Fruit fly (Drosophila melanogaster) whole organism, embryonic: Measurements from ENCODE around the gene MESK4.

Experiments
- Atf6 ChIP-seq: fragments of 200-800 bp; sonication (Bioruptor generic); IDR thresholded peaks from 2 replicates; pipeline ENCODE4 v1.3.6; 2022; ENCODE audit warnings: missing biosample characterization, missing genetic modification characterization
- CG10274 ChIP-seq: fragments of 200-800 bp; sonication (Bioruptor generic); optimal IDR thresholded peaks from 3 replicates; lab custom pipeline; 2017; ENCODE audit warnings: missing biosample characterization, mild to moderate bottlenecking, missing genetic modification characterization
- CG10565 ChIP-seq: fragments of 200-800 bp; sonication (Bioruptor generic); optimal IDR thresholded peaks from 3 replicates; lab custom pipeline; 2016; ENCODE audit warnings: missing biosample characterization, mild to moderate bottlenecking, missing genetic modification characterization
- CG11247 ChIP-seq: fragments of 200-800 bp; sonication (Bioruptor generic); IDR thresholded peaks from 2 replicates; pipeline ENCODE4 v1.3.6; 2022; ENCODE audit warnings: missing biosample characterization, missing genetic modification characterization
- CG11398 ChIP-seq: fragments of 200-800 bp; sonication (Bioruptor generic); optimal IDR thresholded peaks from 2 replicates; lab custom pipeline; 2016; ENCODE audit warnings: missing biosample characterization, missing genetic modification characterization
- CG11560 ChIP-seq: fragments of 200-800 bp; sonication (Bioruptor generic); IDR thresholded peaks from 3 replicates; pipeline ENCODE4 v1.3.6; 2022; ENCODE audit warnings: missing biosample characterization, missing genetic modification characterization
- CG13775 ChIP-seq: fragments of 200-800 bp; sonication (Bioruptor generic); optimal IDR thresholded peaks from 3 replicates; lab custom pipeline; 2017; ENCODE audit warnings: missing biosample characterization, mild to moderate bottlenecking, missing genetic modification characterization
- CG13894 ChIP-seq: fragments of 200-800 bp; sonication (Bioruptor generic); optimal IDR thresholded peaks from 3 replicates; lab custom pipeline; 2018; ENCODE audit warnings: missing biosample characterization, mild to moderate bottlenecking, missing genetic modification characterization, moderate library complexity
- CG14965 ChIP-seq: fragments of 200-800 bp; sonication (Bioruptor generic); optimal IDR thresholded peaks from 2 replicates; lab custom pipeline; 2016; ENCODE audit warnings: missing biosample characterization, missing genetic modification characterization, borderline replicate concordance
- CG1603 ChIP-seq: fragments of 200-800 bp; sonication (Bioruptor generic); optimal IDR thresholded peaks from 2 replicates; lab custom pipeline; 2019; ENCODE audit warnings: missing biosample characterization, mild to moderate bottlenecking, missing genetic modification characterization, moderate library complexity
- CG16863 ChIP-seq: fragments of 200-800 bp; sonication (Bioruptor generic); optimal IDR thresholded peaks from 3 replicates; lab custom pipeline; 2016; ENCODE audit warnings: missing biosample characterization, missing genetic modification characterization
- CG17385 ChIP-seq: fragments of 200-800 bp; sonication (Bioruptor generic); optimal IDR thresholded peaks from 3 replicates; lab custom pipeline; 2018; ENCODE audit warnings: missing biosample characterization, mild to moderate bottlenecking, missing genetic modification characterization
- CG2199 ChIP-seq: fragments of 200-800 bp; sonication (Bioruptor generic); IDR thresholded peaks from 3 replicates; pipeline ENCODE4 v1.3.6; 2022; ENCODE audit warnings: missing biosample characterization, missing genetic modification characterization
- CG32772 ChIP-seq: fragments of 200-800 bp; sonication (Bioruptor generic); IDR thresholded peaks from 2 replicates; pipeline ENCODE4 v1.3.6; 2022; ENCODE audit warnings: missing biosample characterization, missing genetic modification characterization
- CG42726 ChIP-seq: fragments of 200-800 bp; sonication (Bioruptor generic); IDR thresholded peaks from 2 replicates; pipeline ENCODE4 v1.3.6; 2022; ENCODE audit warnings: missing biosample characterization, missing genetic modification characterization; ENCODE audit not compliant: partially characterized antibody
- CG4328 ChIP-seq: fragments of 200-800 bp; sonication (Bioruptor generic); optimal IDR thresholded peaks from 3 replicates; lab custom pipeline; 2017; ENCODE audit warnings: missing biosample characterization, missing genetic modification reagents, missing genetic modification characterization
- CG4730 ChIP-seq: fragments of 200-800 bp; sonication (Bioruptor generic); IDR thresholded peaks from 2 replicates; pipeline ENCODE4 v1.3.6; 2022; ENCODE audit warnings: missing biosample characterization, missing genetic modification characterization
- CG7987 ChIP-seq: fragments of 200-800 bp; sonication (Bioruptor generic); optimal IDR thresholded peaks from 2 replicates; lab custom pipeline; 2018; ENCODE audit warnings: missing biosample characterization, mild to moderate bottlenecking, missing genetic modification characterization, moderate library complexity
- CG8765 ChIP-seq: fragments of 200-800 bp; sonication (Bioruptor generic); IDR thresholded peaks from 2 replicates; pipeline ENCODE4 v1.3.6; 2022; ENCODE audit warnings: missing biosample characterization, missing genetic modification characterization
- CG9609 ChIP-seq: fragments of 200-800 bp; sonication (Bioruptor generic); optimal IDR thresholded peaks from 3 replicates; lab custom pipeline; 2016; ENCODE audit warnings: missing biosample characterization, missing genetic modification characterization
- CG9727 ChIP-seq: fragments of 200-800 bp; sonication (Bioruptor generic); optimal IDR thresholded peaks from 3 replicates; lab custom pipeline; 2017; ENCODE audit warnings: missing biosample characterization, mild to moderate bottlenecking, missing genetic modification characterization
- CTCF ChIP-seq: fragments of 200-800 bp; sonication (Bioruptor generic); optimal IDR thresholded peaks from 2 replicates; lab custom pipeline; 2017; ENCODE audit warnings: missing biosample characterization, mild to moderate bottlenecking, missing genetic modification characterization, moderate library complexity
- Camta ChIP-seq: fragments of 200-800 bp; sonication (Bioruptor generic); optimal IDR thresholded peaks from 2 replicates; lab custom pipeline; 2016; ENCODE audit warnings: missing biosample characterization, missing genetic modification characterization
- Dip2 ChIP-seq: fragments of 200-800 bp; sonication (Bioruptor generic); IDR thresholded peaks from 2 replicates; pipeline ENCODE4 v1.3.6; 2022; ENCODE audit warnings: missing biosample characterization, missing genetic modification characterization
- Dll ChIP-seq: fragments of 200-800 bp; sonication (Bioruptor generic); IDR thresholded peaks from 4 replicates; pipeline ENCODE4 v1.3.6; 2022; ENCODE audit warnings: missing biosample characterization, missing genetic modification characterization; ENCODE audit not compliant: partially characterized antibody
- Eip74EF ChIP-seq, 2 experiments: fragments of 200-800 bp in 1 of 2; fragments of >200 bp in 1 of 2; sonication (Bioruptor generic) in 1 of 2; optimal IDR thresholded peaks; 2 replicates each; lab custom pipeline; 2017 to 2019; ENCODE audit warnings: missing biosample characterization in 2 of 2, missing genetic modification characterization in 2 of 2, mild to moderate bottlenecking in 1 of 2, moderate library complexity in 1 of 2
- HmgD ChIP-seq: fragments of 200-800 bp; sonication (Bioruptor generic); optimal IDR thresholded peaks from 3 replicates; lab custom pipeline; 2016; ENCODE audit warnings: missing biosample characterization, missing genetic modification characterization
- Hmr ChIP-seq: fragments of 200-800 bp; sonication (Bioruptor generic); optimal IDR thresholded peaks from 3 replicates; lab custom pipeline; 2017; ENCODE audit warnings: mild to moderate bottlenecking, missing biosample characterization, missing genetic modification reagents, missing genetic modification characterization
- Ptx1 ChIP-seq: fragments of 200-800 bp; sonication (Bioruptor generic); IDR thresholded peaks from 2 replicates; pipeline ENCODE4 v1.3.6; 2022; ENCODE audit warnings: missing biosample characterization, missing genetic modification characterization
- al ChIP-seq: fragments of 200-800 bp; sonication (Bioruptor generic); IDR thresholded peaks from 2 replicates; pipeline ENCODE4 v1.3.6; 2022; ENCODE audit warnings: missing biosample characterization, missing genetic modification characterization
- ato ChIP-seq: fragments of 200-800 bp; sonication (Bioruptor generic); IDR thresholded peaks from 2 replicates; pipeline ENCODE4 v1.3.6; 2022; ENCODE audit warnings: missing biosample characterization, missing genetic modification characterization; ENCODE audit not compliant: partially characterized antibody
- bab2 ChIP-seq: fragments of 200-800 bp; sonication (Bioruptor generic); optimal IDR thresholded peaks from 2 replicates; lab custom pipeline; 2016; ENCODE audit warnings: missing biosample characterization, missing genetic modification characterization
- chn ChIP-seq: fragments of 200-800 bp; sonication (Bioruptor generic); optimal IDR thresholded peaks from 2 replicates; lab custom pipeline; 2016; ENCODE audit warnings: missing biosample characterization, missing genetic modification characterization
- cwo ChIP-seq: fragments of 200-800 bp; sonication (Bioruptor generic); optimal IDR thresholded peaks from 3 replicates; lab custom pipeline; 2017; ENCODE audit warnings: missing biosample characterization, missing genetic modification characterization, mild to moderate bottlenecking, moderate library complexity, missing genetic modification reagents
- emc ChIP-seq: fragments of 200-800 bp; sonication (Bioruptor generic); optimal IDR thresholded peaks from 2 replicates; lab custom pipeline; 2016; ENCODE audit warnings: missing biosample characterization, missing genetic modification characterization
- fd102C ChIP-seq: fragments of 200-800 bp; sonication (Bioruptor generic); optimal IDR thresholded peaks from 2 replicates; lab custom pipeline; 2018; ENCODE audit warnings: missing biosample characterization, mild to moderate bottlenecking, missing genetic modification characterization, moderate library complexity
- fd64A ChIP-seq: fragments of 200-800 bp; sonication (Bioruptor generic); optimal IDR thresholded peaks from 3 replicates; lab custom pipeline; 2018; ENCODE audit warnings: missing biosample characterization, mild to moderate bottlenecking, missing genetic modification characterization
- h ChIP-seq: fragments of >200 bp; optimal IDR thresholded peaks from 2 replicates; lab custom pipeline; 2017
- hb ChIP-seq: fragments of 200-800 bp; sonication (Bioruptor generic); IDR thresholded peaks from 3 replicates; pipeline ENCODE4 v1.3.6; 2022; ENCODE audit warnings: missing biosample characterization, missing genetic modification characterization; ENCODE audit not compliant: partially characterized antibody
- inv ChIP-seq: fragments of 200-800 bp; sonication (Bioruptor generic); IDR thresholded peaks from 2 replicates; pipeline ENCODE4 v1.3.6; 2022; ENCODE audit warnings: missing biosample characterization, missing genetic modification characterization; ENCODE audit not compliant: partially characterized antibody
- kni ChIP-seq: fragments of 200-800 bp; sonication (Bioruptor generic); optimal IDR thresholded peaks from 3 replicates; lab custom pipeline; 2017; ENCODE audit warnings: mild to moderate bottlenecking, missing biosample characterization, missing genetic modification reagents, missing genetic modification characterization
- nom ChIP-seq: fragments of 200-800 bp; sonication (Bioruptor generic); optimal IDR thresholded peaks from 2 replicates; lab custom pipeline; 2017; ENCODE audit warnings: missing biosample characterization, missing genetic modification characterization, mild to moderate bottlenecking, moderate library complexity, missing genetic modification reagents
- odd ChIP-seq: fragments of 200-800 bp; sonication (Bioruptor generic); optimal IDR thresholded peaks from 2 replicates; lab custom pipeline; 2017; ENCODE audit warnings: missing biosample characterization, mild to moderate bottlenecking, missing genetic modification characterization
- pho ChIP-seq: fragments of 200-800 bp; sonication (Bioruptor generic); optimal IDR thresholded peaks from 2 replicates; lab custom pipeline; 2016; ENCODE audit warnings: missing biosample characterization, missing genetic modification characterization
- pum ChIP-seq: fragments of 200-800 bp; sonication (Bioruptor generic); optimal IDR thresholded peaks from 2 replicates; lab custom pipeline; 2016; ENCODE audit warnings: missing biosample characterization, missing genetic modification characterization
- ro ChIP-seq: fragments of 200-800 bp; sonication (Bioruptor generic); IDR thresholded peaks from 2 replicates; pipeline ENCODE4 v1.3.6; 2022; ENCODE audit warnings: missing biosample characterization, missing genetic modification characterization
- sens ChIP-seq: fragments of 200-800 bp; sonication (Bioruptor generic); peaks from one replicate; lab custom pipeline; 2016; ENCODE audit warnings: missing biosample characterization, missing genetic modification characterization
- sr ChIP-seq: fragments of 200-800 bp; sonication (Bioruptor generic); IDR thresholded peaks from 3 replicates; pipeline ENCODE4 v1.3.6; 2022; ENCODE audit warnings: missing biosample characterization, missing genetic modification characterization
- sug ChIP-seq: fragments of 200-800 bp; optimal IDR thresholded peaks from 2 replicates; lab custom pipeline; 2019; ENCODE audit warnings: missing biosample characterization, mild to moderate bottlenecking, missing genetic modification characterization, moderate library complexity
- trem ChIP-seq: fragments of 200-800 bp; optimal IDR thresholded peaks from 3 replicates; lab custom pipeline; 2019; ENCODE audit warnings: missing biosample characterization, mild to moderate bottlenecking, missing genetic modification characterization, moderate library complexity

MESK4 gene

DNA sequence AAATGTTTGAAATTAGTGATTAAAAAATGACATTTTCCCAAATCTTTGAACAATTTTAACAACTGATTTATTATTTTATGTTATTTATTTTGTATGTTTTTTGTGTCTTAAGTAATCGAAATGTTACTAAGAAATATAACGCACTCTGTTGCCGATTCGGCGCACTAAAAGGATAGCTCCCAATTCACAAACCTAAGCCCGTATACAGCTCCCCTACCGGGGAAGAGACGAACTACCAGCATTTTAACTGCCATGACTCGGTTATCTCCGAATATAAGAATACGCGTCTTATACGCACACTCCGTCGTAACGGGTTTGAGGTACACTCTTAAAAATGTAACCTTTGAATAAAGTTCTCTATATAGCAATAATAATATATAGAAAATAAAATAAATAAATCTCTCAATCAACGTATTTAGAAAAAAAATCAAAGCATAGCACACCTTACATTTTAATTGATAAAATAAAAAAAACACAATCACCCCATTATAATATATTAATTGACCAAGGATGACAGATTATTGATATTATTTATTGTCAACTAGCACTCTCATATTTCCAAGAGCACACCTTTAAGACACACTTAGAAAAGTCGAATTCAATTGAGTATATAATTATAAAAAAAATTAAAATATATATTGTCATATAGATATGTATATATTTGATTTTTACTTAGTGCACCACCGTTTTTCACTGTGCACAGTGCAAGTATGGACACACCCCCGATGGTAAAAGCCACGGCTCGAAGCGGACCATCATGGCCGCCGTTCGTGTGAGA is 30.7 kb upstream of the MESK4 start:
- TF ChIP-seq al (GFP tag; lab: Robert Waterston, UW) (0 out of 2 replicates have a peak, but pooled peaks have one; percentile 44), Atf6 (no peak; the same call in 1 of the 2 replicates), sr (GFP tag; lab: Robert Waterston, UW) (no peak), CG2199 (GFP tag; lab: Robert Waterston, UW) (no peak; the same call in 2 of the 3 replicates), CG9727 (GFP tag; lab: Kevin White, UChicago) (peak; percentile 95), hb (GFP tag; lab: Robert Waterston, UW) (no peak), pum (peak; percentile 46), pho (GFP tag; lab: Kevin White, UChicago) (no peak), CG1603 (peak; percentile 67), fd64A (GFP tag; lab: Kevin White, UChicago) (no peak), kni (GFP tag; lab: Kevin White, UChicago) (no peak), CG32772 (GFP tag; lab: Robert Waterston, UW) (peak; percentile 57), HmgD (GFP tag; lab: Kevin White, UChicago) (peak; percentile 32), trem (tag; lab: Kevin White, UChicago) (peak; percentile 74), CG16863 (GFP tag; lab: Kevin White, UChicago) (peak; percentile 33), CG4328 (peak; percentile 81), CG14965 (GFP tag; lab: Kevin White, UChicago) (no peak), cwo (peak; percentile 75), fd102C (GFP tag; lab: Kevin White, UChicago) (peak; percentile 24), ro (GFP tag; lab: Robert Waterston, UW) (no peak; the same call in 1 of the 2 replicates), nom (no peak), CG11398 (GFP tag; lab: Kevin White, UChicago) (no peak), CG10274 (GFP tag; lab: Kevin White, UChicago) (peak; percentile 24), h (lab: Kevin White, UChicago) (no peak), Camta (GFP tag; lab: Kevin White, UChicago) (no peak), Eip74EF (GFP tag; optimal IDR thresholded peaks at IDR 0.05; lab: Kevin White, UChicago) (no peak), inv (GFP tag; lab: Robert Waterston, UW) (no peak), CG11560 (tag; lab: Robert Waterston, UW) (no peak), CG17385 (peak; percentile 80), ato (GFP tag; lab: Robert Waterston, UW) (no peak), CG13775 (GFP tag; lab: Kevin White, UChicago) (peak; percentile 94), chn (GFP tag; lab: Kevin White, UChicago) (peak; percentile 14), CG42726 (peak; percentile 64), Dip2 (GFP tag; lab: Robert Waterston, UW) (no peak), CG4730 (GFP tag; lab: Robert Waterston, UW) (peak; percentile 53; the same call in 1 of the 2 replicates), sug (tag; lab: Kevin White, UChicago) (peak; percentile 76), Ptx1 (GFP tag; lab: Robert Waterston, UW) (peak; percentile 67), CTCF (GFP tag; lab: Kevin White, UChicago) (peak; percentile 98), CG8765 (no peak; the same call in 1 of the 2 replicates), emc (no peak), CG13894 (tag; lab: Kevin White, UChicago) (no peak), CG7987 (no peak), CG11247 (GFP tag; lab: Robert Waterston, UW) (0 out of 2 replicates have a peak, but pooled peaks have one; percentile 42), sens (GFP tag; lab: Kevin White, UChicago) (peak; percentile 89), odd (GFP tag; lab: Kevin White, UChicago) (peak; percentile 89), Hmr (GFP tag; lab: Kevin White, UChicago) (peak; percentile 87), Dll (GFP tag; lab: Robert Waterston, UW) (no peak), CG10565 (GFP tag; lab: Kevin White, UChicago) (no peak), bab2 (GFP tag; lab: Kevin White, UChicago) (peak; percentile 9), CG9609 (no peak)
